Worm (Caenorhabditis elegans) whole organism, young adult: ENCODE results near the gene brap-2.
A peak's percentile ranks its signal among the peaks of the same experiment; 100 is the strongest.

Source experiments
- ama-1 ChIP-seq, 3 experiments: fragments of 150-350 bp in 1 of 3; sonication (generic microtip) in 2 of 3; optimal IDR thresholded peaks; 2 replicates each; lab custom pipeline; 2014 to 2018; ENCODE audit warnings: missing biosample characterization in 2 of 3, missing genetic modification characterization in 2 of 3, missing genetic modification reagents in 2 of 3
- ceh-40 ChIP-seq: fragments of 200-800 bp; sonication (Bioruptor generic); IDR thresholded peaks from 2 replicates; pipeline ENCODE4 v1.3.6; 2022; ENCODE audit warnings: missing genetic modification characterization, missing compliant biosample characterization
- chd-7 ChIP-seq: sonication (generic microtip); optimal IDR thresholded peaks from 2 replicates; lab custom pipeline; 2016; ENCODE audit warnings: mild to moderate bottlenecking, missing genetic modification characterization, moderate library complexity, missing compliant biosample characterization
- die-1 ChIP-seq: sonication (generic microtip); optimal IDR thresholded peaks from 2 replicates; lab custom pipeline; 2016; ENCODE audit warnings: missing genotype, mild to moderate bottlenecking, missing genetic modification characterization, missing compliant biosample characterization
- dox-1 ChIP-seq: fragments of 200-800 bp; sonication (Bioruptor generic); IDR thresholded peaks from 2 replicates; pipeline ENCODE4 v1.3.6; 2022; ENCODE audit warnings: missing genetic modification reagents, missing genetic modification characterization, missing compliant biosample characterization
- madf-6 ChIP-seq: fragments of 200-800 bp; sonication (Bioruptor generic); IDR thresholded peaks from 2 replicates; pipeline ENCODE4 v1.3.6; 2022; ENCODE audit warnings: missing genetic modification reagents, missing genetic modification characterization, missing compliant biosample characterization

Gene brap-2

ce11 chrII:5340672-5341568 lies 52.1 kb downstream of the brap-2 start (continued):
- TF ChIP-seq die-1 (tag; lab: Kevin White, UChicago) (peak; percentile 6), madf-6 (GFP tag; lab: Robert Waterston, UW) (peak; percentile 17; the same call in 1 of the 2 replicates), ceh-40 (peak; percentile 64; the same call in 1 of the 2 replicates), ama-1 (optimal IDR thresholded peaks at IDR 0.05; lab: Kevin White, UChicago) (no peak), ama-1 (GFP tag; optimal IDR thresholded peaks at IDR 0.05; lab: Kevin White, UChicago) (peak in 1 of 2 experiments; percentile 19), dox-1 (peak; percentile 58), chd-7 (tag; lab: Kevin White, UChicago) (peak; percentile 37)
